Fruit fly (Drosophila melanogaster): Measurements from ENCODE around the gene Rap1.

dm6 chr3L:1865121-1865727, 3.2 kb upstream of the Rap1 start, which contains the start of the genes HBS1 and CG12025:
- TF ChIP-seq insv (optimal IDR thresholded peaks at IDR 0.05) (no peak), Myc (optimal IDR thresholded peaks at IDR 0.05) (no peak), ttk (optimal IDR thresholded peaks at IDR 0.05) (no peak)
